Worm (Caenorhabditis elegans): ENCODE results near the gene ZK616.2.

DNA sequence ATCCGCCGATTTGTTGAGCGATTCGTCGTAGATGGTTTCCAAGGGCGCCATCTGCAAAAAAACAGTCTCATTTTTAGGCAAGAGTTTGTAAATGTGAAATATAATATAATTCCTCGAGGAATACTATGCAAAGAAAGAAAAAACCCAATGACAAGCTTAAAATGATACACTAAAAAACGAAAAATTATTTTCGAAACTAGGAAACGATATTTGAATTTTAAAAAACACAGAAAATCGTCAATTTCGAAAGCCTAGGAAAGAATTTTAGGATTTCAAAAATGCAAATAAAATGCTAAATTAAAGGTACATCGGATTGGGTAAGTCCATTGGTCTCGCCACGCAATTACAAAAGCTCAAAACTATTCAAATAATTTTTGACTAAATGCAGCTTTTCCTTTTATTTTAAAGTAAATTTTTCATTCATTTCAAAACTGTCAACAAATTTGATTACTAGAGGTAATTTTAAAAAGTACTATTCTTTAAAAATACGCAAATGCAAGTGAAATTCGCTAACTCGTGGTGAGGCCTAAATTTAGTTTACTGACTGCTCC, 6.1 kb upstream of the ZK616.2 start, which contains the start of the genes htp-1 and ZK616.5:
- TF ChIP-seq unc-39 (tag; optimal IDR thresholded peaks at IDR 0.05) (no peak), ceh-43 (GFP tag; optimal IDR thresholded peaks at IDR 0.05) (no peak), nhr-76 (tag; optimal IDR thresholded peaks at IDR 0.05) (no peak), sptf-1 (tag; optimal IDR thresholded peaks at IDR 0.05) (no peak), lin-13 (tag; optimal IDR thresholded peaks at IDR 0.05) (no peak)

Measured in whole organism, mixed stage, embryonic.